Fruit fly (Drosophila melanogaster): ENCODE data around the gene Kap-alpha1.
A peak's percentile ranks its signal among the peaks of the same experiment; 100 is the strongest.

Gene Kap-alpha1

DNA sequence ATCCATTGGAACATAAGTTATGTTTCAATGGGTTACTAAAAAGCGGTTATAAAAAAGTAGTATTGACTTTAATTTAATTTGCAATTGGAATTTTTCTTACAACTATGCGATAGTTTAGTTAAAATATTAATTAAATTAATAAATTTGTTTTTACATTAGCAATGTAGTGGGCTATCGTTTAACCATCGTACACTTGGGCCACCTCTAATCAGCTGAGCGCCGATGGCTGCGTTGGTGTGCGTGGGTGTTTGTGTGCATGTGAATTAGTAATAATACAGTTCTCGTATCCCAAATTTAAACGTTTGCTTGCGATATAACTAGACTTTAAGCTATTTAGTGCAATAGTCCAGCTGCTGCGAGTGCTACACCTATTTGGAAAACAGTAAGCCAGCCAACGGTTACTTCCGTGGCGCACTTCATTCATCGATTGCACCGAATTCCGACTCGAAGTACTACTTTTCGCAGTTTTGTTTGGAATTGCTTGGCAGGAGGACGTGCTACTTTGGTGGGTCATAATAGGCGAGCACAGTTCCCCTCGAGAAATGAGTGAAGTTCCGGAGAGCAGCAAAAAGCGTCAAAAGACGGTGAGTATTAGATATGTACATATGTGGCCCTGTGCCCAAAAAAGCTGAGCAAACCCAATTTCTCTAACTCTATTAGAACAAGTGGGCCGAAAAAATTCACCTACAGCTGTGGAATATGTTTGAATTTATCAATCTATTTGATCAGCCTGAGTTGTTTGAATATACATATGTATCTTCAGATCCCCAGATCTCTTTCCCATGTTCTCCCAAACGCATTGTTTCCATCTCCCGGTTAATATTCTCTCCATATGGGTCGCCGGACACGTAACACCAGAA is 38.2 kb downstream of the Kap-alpha1 start, which contains the start of gene Papss (continued):
- peak; percentile 11; the same call in 1 of the 2 replicates for TF ChIP-seq Ada2b (GFP tag; IDR thresholded peaks at IDR 0.05)
- TF ChIP-seq CG12659 (GFP tag; optimal IDR thresholded peaks at IDR 0.05), result peak; percentile 15
- 0 out of 2 replicates have a peak, but pooled peaks have one; percentile 17 for TF ChIP-seq E2f1 (GFP tag; IDR thresholded peaks at IDR 0.05)
- peak; percentile 86 for TF ChIP-seq lab (GFP tag; optimal IDR thresholded peaks at IDR 0.05)
- TF ChIP-seq CG1233 (GFP tag; optimal IDR thresholded peaks at IDR 0.05), result peak; percentile 52
- peak; percentile 70; the same call in 2 of the 3 replicates for TF ChIP-seq Dbx (GFP tag; IDR thresholded peaks at IDR 0.05)
- peak; percentile 56 for TF ChIP-seq caup (GFP tag; optimal IDR thresholded peaks at IDR 0.05; ENCODE audit: severe bottlenecking)
- peak; percentile 65 for TF ChIP-seq Med (GFP tag)
- TF ChIP-seq CG1529 (GFP tag; optimal IDR thresholded peaks at IDR 0.05), result no peak
- peak; percentile 60; the same call in 2 of the 3 replicates for TF ChIP-seq hb (GFP tag; IDR thresholded peaks at IDR 0.05; ENCODE audit: partially characterized antibody)
- TF ChIP-seq CG2129 (GFP tag; IDR thresholded peaks at IDR 0.05; ENCODE audit: partially characterized antibody), result peak; percentile 82
- TF ChIP-seq sna (GFP tag; IDR thresholded peaks at IDR 0.05; ENCODE audit: partially characterized antibody), result peak; percentile 86
- TF ChIP-seq Sry-β (GFP tag; optimal IDR thresholded peaks at IDR 0.05), result no peak
- no peak for TF ChIP-seq CG4282 (GFP tag; optimal IDR thresholded peaks at IDR 0.05)
- TF ChIP-seq Fer1 (GFP tag; optimal IDR thresholded peaks at IDR 0.05), result peak; percentile 71
- no peak for TF ChIP-seq CG17186 (GFP tag; optimal IDR thresholded peaks at IDR 0.05)
- TF ChIP-seq crol (GFP tag; IDR thresholded peaks at IDR 0.05), result no peak
- peak; percentile 14 for TF ChIP-seq CG33213 (GFP tag; optimal IDR thresholded peaks at IDR 0.05)
- peak; percentile 90 for TF ChIP-seq cg (GFP tag; optimal IDR thresholded peaks at IDR 0.05)
- TF ChIP-seq Hand (GFP tag; optimal IDR thresholded peaks at IDR 0.05), result peak; percentile 23
- peak; percentile 47 for TF ChIP-seq CG17829 (tag; optimal IDR thresholded peaks at IDR 0.05)
- no peak for TF ChIP-seq CG4360 (GFP tag; IDR thresholded peaks at IDR 0.05)
- no peak for TF ChIP-seq ara (GFP tag; IDR thresholded peaks at IDR 0.05)
- TF ChIP-seq sens (GFP tag), result peak; percentile 82
- TF ChIP-seq CG10543 (GFP tag; optimal IDR thresholded peaks at IDR 0.05), result peak; percentile 49
- TF ChIP-seq CG6254 (GFP tag; optimal IDR thresholded peaks at IDR 0.05), result peak; percentile 3
- TF ChIP-seq CG32532 (GFP tag; IDR thresholded peaks at IDR 0.05), result peak; percentile 56
- TF ChIP-seq CG12942 (GFP tag; optimal IDR thresholded peaks at IDR 0.05), result no peak
- no peak for TF ChIP-seq pan (optimal IDR thresholded peaks at IDR 0.05)
- peak in 1 of 2 experiments; percentile 25 for TF ChIP-seq pan (GFP tag; optimal IDR thresholded peaks at IDR 0.05 in 1 of 2, IDR thresholded peaks at IDR 0.05 in 1 of 2)
- peak; percentile 77 for TF ChIP-seq inv (GFP tag; IDR thresholded peaks at IDR 0.05; ENCODE audit: partially characterized antibody)
- peak; percentile 14 for TF ChIP-seq CG12219 (GFP tag; optimal IDR thresholded peaks at IDR 0.05)
- no peak for TF ChIP-seq pnt (GFP tag; optimal IDR thresholded peaks at IDR 0.05)
- TF ChIP-seq gsb (GFP tag; IDR thresholded peaks at IDR 0.05), result no peak
- no peak for TF ChIP-seq Asciz (GFP tag; optimal IDR thresholded peaks at IDR 0.05)
- no peak for TF ChIP-seq trh (GFP tag; optimal IDR thresholded peaks at IDR 0.05)
- no peak for TF ChIP-seq abd-A (tag; optimal IDR thresholded peaks at IDR 0.05)
- no peak for TF ChIP-seq sima (GFP tag; optimal IDR thresholded peaks at IDR 0.05)
- no peak for TF ChIP-seq seq (GFP tag; IDR thresholded peaks at IDR 0.05)
- no peak for TF ChIP-seq gfzf (GFP tag; optimal IDR thresholded peaks at IDR 0.05)
- TF ChIP-seq CG8290 (GFP tag; optimal IDR thresholded peaks at IDR 0.05), result no peak
- no peak for TF ChIP-seq CG8290 (tag; optimal IDR thresholded peaks at IDR 0.05)
- no peak for TF ChIP-seq Lhr (GFP tag; optimal IDR thresholded peaks at IDR 0.05)
- TF ChIP-seq unc-4 (GFP tag; IDR thresholded peaks at IDR 0.05; ENCODE audit: partially characterized antibody), result peak; percentile 86
- peak; percentile 11 for TF ChIP-seq pho (GFP tag; optimal IDR thresholded peaks at IDR 0.05)
- peak; percentile 17 for TF ChIP-seq Dek (tag; optimal IDR thresholded peaks at IDR 0.05)
- TF ChIP-seq chinmo (GFP tag; IDR thresholded peaks at IDR 0.05; ENCODE audit: partially characterized antibody), result no peak
- TF ChIP-seq br (optimal IDR thresholded peaks at IDR 0.05), result no peak
- TF ChIP-seq CG31365 (tag; optimal IDR thresholded peaks at IDR 0.05), result peak; percentile 33

Data from whole organism, embryonic.